Worm (Caenorhabditis elegans): ENCODE data around the gene C14B1.8.

DNA sequence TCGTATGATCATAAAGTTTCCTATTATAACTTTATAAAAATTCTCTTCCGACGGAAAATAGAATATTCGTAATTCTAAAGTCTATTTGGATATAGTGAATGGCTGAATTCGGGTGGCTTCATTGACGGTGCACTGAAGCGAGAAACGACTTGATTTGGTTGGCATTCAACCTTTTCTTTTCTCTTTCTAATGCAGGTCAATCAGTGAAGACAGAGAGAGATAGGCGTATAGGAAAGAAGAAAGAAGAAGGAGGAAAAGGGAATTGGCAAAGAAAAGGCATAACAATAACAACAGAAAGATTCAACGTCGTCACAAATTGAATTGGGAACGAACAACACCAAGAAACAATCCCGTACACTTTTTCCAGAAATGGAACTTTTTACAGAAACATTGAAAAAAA lies 44.0 kb downstream of the C14B1.8 start:
- no peak for TF ChIP-seq T22C8.4 (GFP tag; IDR thresholded peaks at IDR 0.05)
- no peak for TF ChIP-seq ztf-23 (GFP tag; IDR thresholded peaks at IDR 0.05)
- no peak for TF ChIP-seq ztf-29 (GFP tag; IDR thresholded peaks at IDR 0.05)
- no peak for TF ChIP-seq flt-1 (GFP tag; IDR thresholded peaks at IDR 0.05)
- TF ChIP-seq klf-2 (GFP tag; conservative IDR thresholded peaks at IDR 0.05), result no peak
- TF ChIP-seq tab-1 (GFP tag; IDR thresholded peaks at IDR 0.05), result no peak
